2 fruit fly cellular contexts compared by ENCODE assay signal in genomic region chr3R:7088837-7089361, dm6.
A peak's percentile ranks its signal among the peaks of the same experiment; 100 is the strongest.
TF ChIP-seq lines count a peak whose summit lies in the region.

No protein-coding gene starts in this region.

TF ChIP-seq in whole organism, embryonic, 481 proteins besides CTCF, POLR2A, EP300 and RAD21 (continued from another document and continues in another):
- TF ChIP-seq CG8089 (GFP tag; optimal IDR thresholded peaks at IDR 0.05; lab: Kevin White, UChicago) (no peak), exex (tag; optimal IDR thresholded peaks at IDR 0.05; lab: Kevin White, UChicago) (peak; percentile 54), CG11696 (GFP tag; IDR thresholded peaks at IDR 0.05; lab: Robert Waterston, UW) (0 out of 2 replicates have a peak, but pooled peaks have one; percentile 49), klu (GFP tag; IDR thresholded peaks at IDR 0.05; lab: Robert Waterston, UW) (no peak), lbe (GFP tag; optimal IDR thresholded peaks at IDR 0.05; lab: Kevin White, UChicago) (no peak), knrl (GFP tag; IDR thresholded peaks at IDR 0.05; lab: Robert Waterston, UW; ENCODE audit: partially characterized antibody) (0 out of 3 replicates have a peak, but pooled peaks have one; percentile 18), pfk (GFP tag; optimal IDR thresholded peaks at IDR 0.05; lab: Kevin White, UChicago) (no peak), CG4282 (GFP tag; optimal IDR thresholded peaks at IDR 0.05; lab: Kevin White, UChicago) (no peak), CG1529 (GFP tag; optimal IDR thresholded peaks at IDR 0.05; lab: Kevin White, UChicago) (no peak), CG11723 (GFP tag; optimal IDR thresholded peaks at IDR 0.05; lab: Kevin White, UChicago) (no peak), gfzf (GFP tag; optimal IDR thresholded peaks at IDR 0.05; lab: Kevin White, UChicago) (no peak), dan (GFP tag; IDR thresholded peaks at IDR 0.05; lab: Robert Waterston, UW) (no peak), CG11398 (GFP tag; optimal IDR thresholded peaks at IDR 0.05; lab: Kevin White, UChicago) (no peak), CG31224 (GFP tag; IDR thresholded peaks at IDR 0.05; lab: Robert Waterston, UW) (no peak), ci (GFP tag; IDR thresholded peaks at IDR 0.05; lab: Robert Waterston, UW) (peak; percentile 35; the same call in 1 of the 3 replicates), CG30403 (GFP tag; optimal IDR thresholded peaks at IDR 0.05; lab: Kevin White, UChicago) (no peak), CG12744 (GFP tag; optimal IDR thresholded peaks at IDR 0.05; lab: Kevin White, UChicago) (no peak), fru (optimal IDR thresholded peaks at IDR 0.05; lab: Kevin White, UChicago) (no peak), bbx (GFP tag; IDR thresholded peaks at IDR 0.05; lab: Robert Waterston, UW; ENCODE audit: partially characterized antibody) (peak; percentile 62), CG16815 (GFP tag; optimal IDR thresholded peaks at IDR 0.05; lab: Kevin White, UChicago) (no peak), CG32532 (GFP tag; IDR thresholded peaks at IDR 0.05; lab: Robert Waterston, UW) (no peak), hkb (optimal IDR thresholded peaks at IDR 0.05; lab: Kevin White, UChicago) (no peak), hkb (GFP tag; IDR thresholded peaks at IDR 0.05; lab: Robert Waterston, UW) (0 out of 2 replicates have a peak, but pooled peaks have one; percentile 32), CG13624 (GFP tag; optimal IDR thresholded peaks at IDR 0.05; lab: Kevin White, UChicago) (no peak), CG17359 (tag; optimal IDR thresholded peaks at IDR 0.05; lab: Kevin White, UChicago) (no peak), z (GFP tag; IDR thresholded peaks at IDR 0.05; lab: Robert Waterston, UW) (no peak), CG34224 (GFP tag; IDR thresholded peaks at IDR 0.05; lab: Robert Waterston, UW; ENCODE audit: partially characterized antibody) (0 out of 3 replicates have a peak, but pooled peaks have one; percentile 4), Nf-YA (GFP tag; IDR thresholded peaks at IDR 0.05; lab: Robert Waterston, UW) (no peak), CG7372 (GFP tag; IDR thresholded peaks at IDR 0.05; lab: Robert Waterston, UW) (no peak), CoRest (tag; optimal IDR thresholded peaks at IDR 0.05; lab: Kevin White, UChicago) (no peak), stwl (tag; optimal IDR thresholded peaks at IDR 0.05; lab: Kevin White, UChicago) (no peak), esg (GFP tag; conservative IDR thresholded peaks at IDR 0.05; lab: Robert Waterston, UW) (no peak), corto (GFP tag; optimal IDR thresholded peaks at IDR 0.05; lab: Kevin White, UChicago) (no peak), MTF-1 (GFP tag; optimal IDR thresholded peaks at IDR 0.05; lab: Kevin White, UChicago; ENCODE audit: borderline replicate concordance) (no peak), Doc2 (GFP tag; IDR thresholded peaks at IDR 0.05; lab: Robert Waterston, UW) (no peak), amos (GFP tag; IDR thresholded peaks at IDR 0.05; lab: Robert Waterston, UW; ENCODE audit: partially characterized antibody) (no peak), CG6791 (GFP tag; IDR thresholded peaks at IDR 0.05; lab: Robert Waterston, UW; ENCODE audit: partially characterized antibody) (no peak), CG7963 (GFP tag; IDR thresholded peaks at IDR 0.05; lab: Robert Waterston, UW; ENCODE audit: partially characterized antibody) (no peak), Myb (GFP tag; optimal IDR thresholded peaks at IDR 0.05; lab: Kevin White, UChicago) (no peak), ERR (GFP tag; optimal IDR thresholded peaks at IDR 0.05; lab: Kevin White, UChicago) (no peak), bab2 (GFP tag; optimal IDR thresholded peaks at IDR 0.05; lab: Kevin White, UChicago) (no peak), CG6175 (GFP tag; IDR thresholded peaks at IDR 0.05; lab: Robert Waterston, UW) (peak; percentile 74; the same call in 2 of the 3 replicates), zfh1 (GFP tag; IDR thresholded peaks at IDR 0.05; lab: Robert Waterston, UW) (no peak), CG4820 (GFP tag; optimal IDR thresholded peaks at IDR 0.05; lab: Kevin White, UChicago) (no peak), Dip3 (GFP tag; optimal IDR thresholded peaks at IDR 0.05; lab: Kevin White, UChicago) (no peak), so (GFP tag; IDR thresholded peaks at IDR 0.05; lab: Robert Waterston, UW) (no peak), slbo (GFP tag; IDR thresholded peaks at IDR 0.05; lab: Robert Waterston, UW) (no peak), CG6854 (GFP tag; optimal IDR thresholded peaks at IDR 0.05; lab: Kevin White, UChicago) (no peak), sisA (GFP tag; IDR thresholded peaks at IDR 0.05; lab: Robert Waterston, UW) (no peak), CG18476 (GFP tag; optimal IDR thresholded peaks at IDR 0.05; lab: Kevin White, UChicago) (no peak), pros (GFP tag; optimal IDR thresholded peaks at IDR 0.05; lab: Kevin White, UChicago) (peak; percentile 79), kni (GFP tag; optimal IDR thresholded peaks at IDR 0.05; lab: Kevin White, UChicago) (no peak), nom (GFP tag; optimal IDR thresholded peaks at IDR 0.05; lab: Kevin White, UChicago) (peak; percentile 26), Pdp1 (GFP tag; optimal IDR thresholded peaks at IDR 0.05; lab: Kevin White, UChicago) (peak in 1 of 2 experiments; percentile 22), sens (GFP tag; lab: Kevin White, UChicago) (no peak), TFAM (GFP tag; optimal IDR thresholded peaks at IDR 0.05; lab: Kevin White, UChicago) (no peak), Hr51 (GFP tag; optimal IDR thresholded peaks at IDR 0.05; lab: Kevin White, UChicago) (no peak), Awh (GFP tag; IDR thresholded peaks at IDR 0.05; lab: Robert Waterston, UW) (no peak), salm (tag; optimal IDR thresholded peaks at IDR 0.05; lab: Kevin White, UChicago) (no peak), ranshi (GFP tag; IDR thresholded peaks at IDR 0.05; lab: Robert Waterston, UW) (no peak), Sox100B (GFP tag; optimal IDR thresholded peaks at IDR 0.05; lab: Kevin White, UChicago) (no peak), CG9932 (GFP tag; IDR thresholded peaks at IDR 0.05; lab: Robert Waterston, UW) (peak; percentile 34; the same call in 1 of the 2 replicates), schlank (tag; optimal IDR thresholded peaks at IDR 0.05; lab: Kevin White, UChicago) (no peak), gce (GFP tag; IDR thresholded peaks at IDR 0.05; lab: Robert Waterston, UW) (no peak), CG16813 (GFP tag; IDR thresholded peaks at IDR 0.05; lab: Robert Waterston, UW; ENCODE audit: partially characterized antibody) (no peak), CG34376 (GFP tag; optimal IDR thresholded peaks at IDR 0.05; lab: Kevin White, UChicago) (no peak), onecut (GFP tag; IDR thresholded peaks at IDR 0.05; lab: Robert Waterston, UW) (peak; percentile 70)

TF ChIP-seq in whole organism, prepupa, 60 proteins besides CTCF, POLR2A, EP300 and RAD21 (continued from another document):
- TF ChIP-seq fkh (GFP tag; optimal IDR thresholded peaks at IDR 0.05; lab: Kevin White, UChicago) (no peak), topi (GFP tag; optimal IDR thresholded peaks at IDR 0.05; lab: Kevin White, UChicago) (no peak), svp (GFP tag; lab: Kevin White, UChicago) (peak; percentile 57), CG9139 (GFP tag; optimal IDR thresholded peaks at IDR 0.05; lab: Kevin White, UChicago) (no peak), Eip93F (GFP tag; optimal IDR thresholded peaks at IDR 0.05; lab: Kevin White, UChicago) (no peak), fd85E (GFP tag; optimal IDR thresholded peaks at IDR 0.05; lab: Kevin White, UChicago) (no peak), Eip78C (GFP tag; lab: Kevin White, UChicago) (peak; percentile 58), Lpt (GFP tag; optimal IDR thresholded peaks at IDR 0.05; lab: Kevin White, UChicago) (peak; percentile 21), Hr38 (GFP tag; optimal IDR thresholded peaks at IDR 0.05; lab: Kevin White, UChicago) (no peak), CG1621 (tag; optimal IDR thresholded peaks at IDR 0.05; lab: Kevin White, UChicago) (no peak), achi (GFP tag; optimal IDR thresholded peaks at IDR 0.05; lab: Kevin White, UChicago) (no peak), CG10669 (GFP tag; optimal IDR thresholded peaks at IDR 0.05; lab: Kevin White, UChicago) (no peak), net (GFP tag; optimal IDR thresholded peaks at IDR 0.05; lab: Kevin White, UChicago) (no peak), ss (GFP tag; optimal IDR thresholded peaks at IDR 0.05; lab: Kevin White, UChicago) (peak; percentile 3 to 87), CG6792 (GFP tag; optimal IDR thresholded peaks at IDR 0.05; lab: Kevin White, UChicago) (no peak), Sox15 (GFP tag; optimal IDR thresholded peaks at IDR 0.05; lab: Kevin White, UChicago) (no peak)
